Fruit fly (Drosophila melanogaster) whole organism, embryonic: ENCODE measurements around the gene BTBD9.

Experiments used
- Atf3 ChIP-seq: fragments of 200-800 bp; sonication (Bioruptor generic); optimal IDR thresholded peaks from 3 replicates; lab custom pipeline; 2016; ENCODE audit warnings: missing biosample characterization, missing genetic modification characterization
- Blimp-1 ChIP-seq: fragments of 200-800 bp; sonication (Bioruptor generic); optimal IDR thresholded peaks from 3 replicates; lab custom pipeline; 2018; ENCODE audit warnings: missing biosample characterization, missing genetic modification characterization, mild to moderate bottlenecking, moderate library complexity, missing genetic modification reagents
- C15 ChIP-seq: fragments of 200-800 bp; sonication (Bioruptor generic); IDR thresholded peaks from 3 replicates; pipeline ENCODE4 v1.3.6; 2022; ENCODE audit warnings: missing biosample characterization, missing genetic modification characterization
- CG1024 ChIP-seq: fragments of 200-800 bp; sonication (Bioruptor generic); IDR thresholded peaks from 2 replicates; pipeline ENCODE4 v1.3.6; 2022; ENCODE audit warnings: missing biosample characterization, missing genetic modification characterization
- CG10462 ChIP-seq: fragments of 200-800 bp; sonication (Bioruptor generic); optimal IDR thresholded peaks from 2 replicates; lab custom pipeline; 2016; ENCODE audit warnings: missing biosample characterization, missing genetic modification characterization
- CG12071 ChIP-seq: fragments of 200-800 bp; sonication (Bioruptor generic); optimal IDR thresholded peaks from 3 replicates; lab custom pipeline; 2018; ENCODE audit warnings: missing biosample characterization, mild to moderate bottlenecking, missing genetic modification characterization
- CG12391 ChIP-seq: fragments of 200-800 bp; sonication (Bioruptor generic); optimal IDR thresholded peaks from 3 replicates; lab custom pipeline; 2018; ENCODE audit warnings: missing biosample characterization, mild to moderate bottlenecking, missing genetic modification characterization, moderate library complexity
- CG15269 ChIP-seq: fragments of 200-800 bp; sonication (Bioruptor generic); optimal IDR thresholded peaks from 2 replicates; lab custom pipeline; 2018; ENCODE audit warnings: missing biosample characterization, mild to moderate bottlenecking, missing genetic modification characterization, moderate library complexity
- CG15601 ChIP-seq: fragments of 200-800 bp; sonication (Bioruptor generic); optimal IDR thresholded peaks from 3 replicates; lab custom pipeline; 2019; ENCODE audit warnings: missing biosample characterization, mild to moderate bottlenecking, missing genetic modification characterization, moderate library complexity
- CG3407 ChIP-seq: fragments of 200-800 bp; sonication (Bioruptor generic); optimal IDR thresholded peaks from 2 replicates; lab custom pipeline; 2018; ENCODE audit warnings: missing biosample characterization, mild to moderate bottlenecking, missing genetic modification characterization
- CG3838 ChIP-seq: fragments of 200-800 bp; sonication (Bioruptor generic); optimal IDR thresholded peaks from 3 replicates; lab custom pipeline; 2016; ENCODE audit warnings: missing biosample characterization, missing genetic modification characterization
- CG3995 ChIP-seq: fragments of 200-800 bp; sonication (Bioruptor generic); optimal IDR thresholded peaks from 3 replicates; lab custom pipeline; 2016; ENCODE audit warnings: missing biosample characterization, missing genetic modification characterization
- CG4707 ChIP-seq: fragments of 200-800 bp; sonication (Bioruptor generic); optimal IDR thresholded peaks from 2 replicates; lab custom pipeline; 2018; ENCODE audit warnings: missing biosample characterization, mild to moderate bottlenecking, missing genetic modification characterization, moderate library complexity
- CG4854 ChIP-seq: fragments of 200-800 bp; sonication (Bioruptor generic); optimal IDR thresholded peaks from 2 replicates; lab custom pipeline; 2016; ENCODE audit warnings: missing biosample characterization, missing genetic modification characterization, inconsistent platforms
- CG6175 ChIP-seq: fragments of 200-800 bp; sonication (Bioruptor generic); IDR thresholded peaks from 3 replicates; pipeline ENCODE4 v1.3.6; 2022; ENCODE audit warnings: missing biosample characterization, missing genetic modification characterization
- CG6813 ChIP-seq: fragments of 200-800 bp; sonication (Bioruptor generic); optimal IDR thresholded peaks from 2 replicates; lab custom pipeline; 2017; ENCODE audit warnings: missing biosample characterization, missing genetic modification characterization, mild to moderate bottlenecking, moderate library complexity, missing genetic modification reagents
- CG9215 ChIP-seq: fragments of 200-800 bp; sonication (Bioruptor generic); IDR thresholded peaks from 2 replicates; pipeline ENCODE4 v1.3.6; 2022; ENCODE audit warnings: missing biosample characterization, missing genetic modification characterization
- CG9817 ChIP-seq: fragments of 200-800 bp; sonication (Bioruptor generic); optimal IDR thresholded peaks from 2 replicates; lab custom pipeline; 2018; ENCODE audit warnings: missing biosample characterization, mild to moderate bottlenecking, missing genetic modification characterization, moderate library complexity
- Dip2 ChIP-seq: fragments of 200-800 bp; sonication (Bioruptor generic); IDR thresholded peaks from 2 replicates; pipeline ENCODE4 v1.3.6; 2022; ENCODE audit warnings: missing biosample characterization, missing genetic modification characterization
- Dip3 ChIP-seq: fragments of 200-800 bp; sonication (Bioruptor generic); optimal IDR thresholded peaks from 3 replicates; lab custom pipeline; 2016; ENCODE audit warnings: missing biosample characterization, missing genetic modification characterization
- Eip74EF ChIP-seq, 2 experiments: fragments of 200-800 bp in 1 of 2; fragments of >200 bp in 1 of 2; sonication (Bioruptor generic) in 1 of 2; optimal IDR thresholded peaks; 2 replicates each; lab custom pipeline; 2017 to 2019; ENCODE audit warnings: missing biosample characterization in 2 of 2, missing genetic modification characterization in 2 of 2, mild to moderate bottlenecking in 1 of 2, moderate library complexity in 1 of 2
- GATAe ChIP-seq: fragments of 200-800 bp; sonication (Bioruptor generic); conservative IDR thresholded peaks from 2 replicates; pipeline ENCODE4 v1.3.6; 2022; ENCODE audit warnings: missing biosample characterization, missing genetic modification characterization
- Gsc ChIP-seq: fragments of 200-800 bp; sonication (Bioruptor generic); IDR thresholded peaks from 2 replicates; pipeline ENCODE4 v1.3.6; 2022; ENCODE audit warnings: missing biosample characterization, missing genetic modification characterization
- Hand ChIP-seq: fragments of 200-800 bp; sonication (Bioruptor generic); optimal IDR thresholded peaks from 2 replicates; lab custom pipeline; 2017; ENCODE audit warnings: mild to moderate bottlenecking, missing biosample characterization, missing genetic modification reagents, missing genetic modification characterization
- Hey ChIP-seq: fragments of 200-800 bp; sonication (Bioruptor generic); optimal IDR thresholded peaks from 3 replicates; lab custom pipeline; 2018; ENCODE audit warnings: missing biosample characterization, mild to moderate bottlenecking, missing genetic modification characterization
- Lim3 ChIP-seq: fragments of 200-800 bp; sonication (Bioruptor generic); IDR thresholded peaks from 2 replicates; pipeline ENCODE4 v1.3.6; 2022; ENCODE audit warnings: missing biosample characterization, missing genetic modification characterization
- Lpt ChIP-seq: fragments of >200 bp; optimal IDR thresholded peaks from 2 replicates; lab custom pipeline; 2018; ENCODE audit warnings: missing biosample characterization, missing genetic modification characterization
- Meics ChIP-seq: fragments of 200-800 bp; sonication (Bioruptor generic); optimal IDR thresholded peaks from 2 replicates; lab custom pipeline; 2017; ENCODE audit warnings: missing biosample characterization, mild to moderate bottlenecking, missing genetic modification characterization
- Optix ChIP-seq: fragments of 200-800 bp; sonication (Bioruptor generic); IDR thresholded peaks from 3 replicates; pipeline ENCODE4 v1.3.6; 2022; ENCODE audit warnings: missing biosample characterization, missing genetic modification characterization
- amos ChIP-seq: fragments of 200-800 bp; sonication (Bioruptor generic); IDR thresholded peaks from 2 replicates; pipeline ENCODE4 v1.3.6; 2022; ENCODE audit warnings: missing biosample characterization, missing genetic modification characterization; ENCODE audit not compliant: partially characterized antibody
- cato ChIP-seq: fragments of 200-800 bp; sonication (Bioruptor generic); optimal IDR thresholded peaks from 2 replicates; lab custom pipeline; 2016; ENCODE audit warnings: missing biosample characterization, missing genetic modification characterization, borderline replicate concordance
- da ChIP-seq: fragments of 200-800 bp; sonication (Bioruptor generic); optimal IDR thresholded peaks from 2 replicates; lab custom pipeline; 2016; ENCODE audit warnings: missing biosample characterization, missing genetic modification characterization
- dm ChIP-seq: fragments of 200-800 bp; sonication (Bioruptor generic); optimal IDR thresholded peaks from 3 replicates; lab custom pipeline; 2016; ENCODE audit warnings: missing biosample characterization, missing genetic modification characterization
- ewg ChIP-seq: fragments of 200-800 bp; sonication (Bioruptor generic); optimal IDR thresholded peaks from 3 replicates; lab custom pipeline; 2017; ENCODE audit warnings: mild to moderate bottlenecking, missing biosample characterization, missing genetic modification reagents, missing genetic modification characterization
- fd3F ChIP-seq: fragments of 200-800 bp; sonication (Bioruptor generic); optimal IDR thresholded peaks from 2 replicates; lab custom pipeline; 2018; ENCODE audit warnings: missing biosample characterization, mild to moderate bottlenecking, missing genetic modification characterization, moderate library complexity
- gcm ChIP-seq: fragments of 200-800 bp; sonication (Bioruptor generic); optimal IDR thresholded peaks from 2 replicates; lab custom pipeline; 2019; ENCODE audit warnings: missing biosample characterization, mild to moderate bottlenecking, missing genetic modification characterization, moderate library complexity
- gfzf ChIP-seq: fragments of 200-800 bp; sonication (Bioruptor generic); optimal IDR thresholded peaks from 2 replicates; lab custom pipeline; 2016; ENCODE audit warnings: missing biosample characterization, mild to moderate bottlenecking, missing genetic modification characterization, moderate library complexity
- hbn ChIP-seq: fragments of 200-800 bp; sonication (Bioruptor generic); IDR thresholded peaks from 2 replicates; pipeline ENCODE4 v1.3.6; 2022; ENCODE audit warnings: missing biosample characterization, missing genetic modification characterization; ENCODE audit not compliant: partially characterized antibody
- knrl ChIP-seq: fragments of 200-800 bp; sonication (Bioruptor generic); IDR thresholded peaks from 3 replicates; pipeline ENCODE4 v1.3.6; 2022; ENCODE audit warnings: missing biosample characterization, missing genetic modification characterization; ENCODE audit not compliant: partially characterized antibody
- psq ChIP-seq: fragments of 200-800 bp; sonication (Bioruptor generic); optimal IDR thresholded peaks from 2 replicates; lab custom pipeline; 2017; ENCODE audit warnings: missing biosample characterization, missing genetic modification characterization
- rib ChIP-seq: fragments of 200-800 bp; sonication (Bioruptor generic); IDR thresholded peaks from 2 replicates; pipeline ENCODE4 v1.3.6; 2022; ENCODE audit warnings: missing biosample characterization, missing genetic modification characterization
- sd ChIP-seq: fragments of 200-800 bp; sonication (Bioruptor generic); optimal IDR thresholded peaks from 3 replicates; lab custom pipeline; 2018; ENCODE audit warnings: missing biosample characterization, mild to moderate bottlenecking, missing genetic modification characterization, moderate library complexity
- sens ChIP-seq: fragments of 200-800 bp; sonication (Bioruptor generic); peaks from one replicate; lab custom pipeline; 2016; ENCODE audit warnings: missing biosample characterization, missing genetic modification characterization
- tx ChIP-seq: fragments of 200-800 bp; sonication (Bioruptor generic); optimal IDR thresholded peaks from 2 replicates; lab custom pipeline; 2016; ENCODE audit warnings: missing biosample characterization, missing genetic modification characterization
- vnd ChIP-seq: fragments of 200-800 bp; sonication (Bioruptor generic); IDR thresholded peaks from 3 replicates; pipeline ENCODE4 v1.3.6; 2022; ENCODE audit warnings: missing biosample characterization, missing genetic modification characterization; ENCODE audit not compliant: partially characterized antibody
- wek ChIP-seq: fragments of 200-800 bp; sonication (Bioruptor generic); optimal IDR thresholded peaks from 3 replicates; lab custom pipeline; 2018; ENCODE audit warnings: missing biosample characterization, mild to moderate bottlenecking, missing genetic modification characterization, moderate library complexity
- wor ChIP-seq: fragments of 200-800 bp; sonication (Bioruptor generic); IDR thresholded peaks from 2 replicates; pipeline ENCODE4 v1.3.6; 2022; ENCODE audit warnings: missing biosample characterization, missing genetic modification characterization
- zen2 ChIP-seq: fragments of 200-800 bp; sonication (Bioruptor generic); IDR thresholded peaks from 3 replicates; pipeline ENCODE4 v1.3.6; 2022; ENCODE audit warnings: missing biosample characterization, missing genetic modification characterization; ENCODE audit not compliant: partially characterized antibody
- zfh2 ChIP-seq: fragments of 200-800 bp; sonication (Bioruptor generic); optimal IDR thresholded peaks from 2 replicates; lab custom pipeline; 2016; ENCODE audit warnings: missing biosample characterization, missing genetic modification characterization

The BTBD9 gene

dm6 chrX:10771856-10772592, 3.7 kb downstream of the BTBD9 start, which contains the start of gene CG15211 (continued):
- TF ChIP-seq vnd (GFP tag; lab: Robert Waterston, UW) (no peak), CG4854 (GFP tag; lab: Kevin White, UChicago) (no peak), GATAe (no peak), CG12071 (GFP tag; lab: Kevin White, UChicago) (no peak), rib (GFP tag; lab: Robert Waterston, UW) (0 out of 2 replicates have a peak, but pooled peaks have one; percentile 28), Meics (GFP tag; lab: Kevin White, UChicago) (peak; percentile 70), Dip3 (GFP tag; lab: Kevin White, UChicago) (no peak), CG12391 (tag; lab: Kevin White, UChicago) (peak; percentile 80), CG3995 (GFP tag; lab: Kevin White, UChicago) (no peak), sd (peak; percentile 61), fd3F (GFP tag; lab: Kevin White, UChicago) (peak; percentile 54), Optix (peak; percentile 29; the same call in 1 of the 3 replicates), CG9215 (GFP tag; lab: Robert Waterston, UW) (peak; percentile 35; the same call in 1 of the 2 replicates), gcm (GFP tag; lab: Kevin White, UChicago) (peak; percentile 75), Hand (GFP tag; lab: Kevin White, UChicago) (peak; percentile 19), wor (peak; percentile 70), wek (GFP tag; lab: Kevin White, UChicago) (no peak), zen2 (GFP tag; lab: Robert Waterston, UW) (no peak), Lim3 (no peak), CG15601 (tag; lab: Kevin White, UChicago) (peak; percentile 78), cato (peak; percentile 57), CG3407 (GFP tag; lab: Kevin White, UChicago) (peak; percentile 64), amos (GFP tag; lab: Robert Waterston, UW) (no peak; the same call in 1 of the 2 replicates), C15 (GFP tag; lab: Robert Waterston, UW) (no peak), da (GFP tag; lab: Kevin White, UChicago) (no peak), Lpt (GFP tag; lab: Kevin White, UChicago) (no peak), zfh2 (no peak), gfzf (GFP tag; lab: Kevin White, UChicago) (no peak), dm (GFP tag; lab: Kevin White, UChicago) (peak; percentile 27), psq (GFP tag; lab: Kevin White, UChicago) (peak; percentile 7), CG15269 (tag; lab: Kevin White, UChicago) (peak; percentile 68), Atf3 (peak; percentile 11), Eip74EF (GFP tag; optimal IDR thresholded peaks at IDR 0.05; lab: Kevin White, UChicago) (peak in 1 of 2 experiments; percentile 64), Hey (no peak), CG6813 (GFP tag; lab: Kevin White, UChicago) (no peak), CG3838 (GFP tag; lab: Kevin White, UChicago) (peak; percentile 15), Gsc (GFP tag; lab: Robert Waterston, UW) (no peak), CG6175 (GFP tag; lab: Robert Waterston, UW) (peak; percentile 99), CG10462 (GFP tag; lab: Kevin White, UChicago) (peak; percentile 8), CG1024 (no peak), ewg (GFP tag; lab: Kevin White, UChicago) (peak; percentile 72), Dip2 (no peak), CG4707 (peak; percentile 91), tx (GFP tag; lab: Kevin White, UChicago) (peak; percentile 15), hbn (GFP tag; lab: Robert Waterston, UW) (no peak), CG9817 (tag; lab: Kevin White, UChicago) (peak; percentile 48), sens (peak; percentile 92), knrl (no peak), Blimp-1 (peak; percentile 76)
